Comparison of ENCODE assay signal across 1 fruit fly cellular context in the genomic region with DNA sequence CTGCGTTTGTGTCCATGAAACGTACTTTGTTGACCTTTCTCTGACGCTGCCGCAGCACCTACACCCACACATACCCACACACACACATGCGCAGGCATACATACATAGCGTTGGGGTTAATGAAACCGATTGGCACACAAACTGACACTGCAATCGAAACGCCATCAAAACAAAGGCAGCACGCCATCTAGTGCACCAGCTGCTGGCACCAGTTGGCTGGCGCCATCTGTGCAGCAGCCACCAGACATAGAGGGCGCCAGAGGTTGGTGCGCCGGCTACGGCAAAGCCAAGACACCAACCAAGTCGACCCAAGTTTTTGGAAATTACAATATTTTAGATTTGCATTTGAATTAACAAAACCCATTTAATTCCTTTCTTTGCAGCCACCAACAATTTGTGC.
TF ChIP-seq lines count a peak whose summit lies in the region.

No protein-coding gene starts in this region.

TF ChIP-seq in whole organism, embryonic, 481 proteins besides CTCF, POLR2A, EP300 and RAD21 (continued from another document and continues in another):
- TF ChIP-seq bsh (GFP tag; optimal IDR thresholded peaks at IDR 0.05; lab: Kevin White, UChicago) (peak in 1 of 2 experiments; percentile 2), fru (optimal IDR thresholded peaks at IDR 0.05; lab: Kevin White, UChicago) (no peak), YL-1 (GFP tag; optimal IDR thresholded peaks at IDR 0.05; lab: Kevin White, UChicago) (no peak), CG7786 (GFP tag; optimal IDR thresholded peaks at IDR 0.05; lab: Kevin White, UChicago) (peak; percentile 24), Xrp1 (GFP tag; IDR thresholded peaks at IDR 0.05; lab: Robert Waterston, UW) (peak; percentile 28; the same call in 1 of the 2 replicates), D19A (tag; optimal IDR thresholded peaks at IDR 0.05; lab: Kevin White, UChicago) (no peak), Usf (GFP tag; optimal IDR thresholded peaks at IDR 0.05; lab: Kevin White, UChicago) (peak; percentile 38), Dek (tag; optimal IDR thresholded peaks at IDR 0.05; lab: Kevin White, UChicago) (peak; percentile 32), CG11695 (GFP tag; IDR thresholded peaks at IDR 0.05; lab: Robert Waterston, UW) (no peak), Pdp1 (GFP tag; optimal IDR thresholded peaks at IDR 0.05; lab: Kevin White, UChicago) (peak; percentile 73 to 74), jigr1 (GFP tag; IDR thresholded peaks at IDR 0.05; lab: Robert Waterston, UW) (peak; percentile 44; the same call in 1 of the 3 replicates), pnt (GFP tag; optimal IDR thresholded peaks at IDR 0.05; lab: Kevin White, UChicago) (peak; percentile 86), lilli (GFP tag; optimal IDR thresholded peaks at IDR 0.05; lab: Kevin White, UChicago) (peak; percentile 64), CG42726 (GFP tag; IDR thresholded peaks at IDR 0.05; lab: Robert Waterston, UW; ENCODE audit: partially characterized antibody) (peak; percentile 84; the same call in 1 of the 2 replicates), sob (GFP tag; IDR thresholded peaks at IDR 0.05; lab: Robert Waterston, UW) (peak; percentile 82), Scr (GFP tag; IDR thresholded peaks at IDR 0.05; lab: Robert Waterston, UW; ENCODE audit: partially characterized antibody) (peak; percentile 18; the same call in 1 of the 2 replicates), CG14965 (GFP tag; optimal IDR thresholded peaks at IDR 0.05; lab: Kevin White, UChicago; ENCODE audit: borderline replicate concordance) (peak; percentile 39), CG14050 (GFP tag; IDR thresholded peaks at IDR 0.05; lab: Robert Waterston, UW) (no peak), tll (GFP tag; optimal IDR thresholded peaks at IDR 0.05; lab: Kevin White, UChicago) (no peak), CG18262 (tag; optimal IDR thresholded peaks at IDR 0.05; lab: Kevin White, UChicago) (no peak), Rfx (GFP tag; IDR thresholded peaks at IDR 0.05; lab: Robert Waterston, UW) (peak; percentile 93), CG1529 (GFP tag; optimal IDR thresholded peaks at IDR 0.05; lab: Kevin White, UChicago) (no peak), CG2129 (GFP tag; IDR thresholded peaks at IDR 0.05; lab: Robert Waterston, UW; ENCODE audit: partially characterized antibody) (no peak), dmrt11E (tag; optimal IDR thresholded peaks at IDR 0.05; lab: Kevin White, UChicago) (peak; percentile 29), chn (GFP tag; optimal IDR thresholded peaks at IDR 0.05; lab: Kevin White, UChicago) (peak; percentile 38), H2.0 (GFP tag; IDR thresholded peaks at IDR 0.05; lab: Robert Waterston, UW) (peak; percentile 60), CG15011 (GFP tag; optimal IDR thresholded peaks at IDR 0.05; lab: Kevin White, UChicago) (no peak), CG9797 (GFP tag; optimal IDR thresholded peaks at IDR 0.05; lab: Kevin White, UChicago) (peak; percentile 6), Ravus (GFP tag; IDR thresholded peaks at IDR 0.05; lab: Robert Waterston, UW) (no peak), CG15479 (GFP tag; optimal IDR thresholded peaks at IDR 0.05; lab: Kevin White, UChicago) (no peak), CG9817 (tag; optimal IDR thresholded peaks at IDR 0.05; lab: Kevin White, UChicago) (peak; percentile 65), tin (GFP tag; optimal IDR thresholded peaks at IDR 0.05; lab: Kevin White, UChicago) (peak; percentile 86), CG7556 (GFP tag; optimal IDR thresholded peaks at IDR 0.05; lab: Kevin White, UChicago) (peak; percentile 2), sqz (GFP tag; optimal IDR thresholded peaks at IDR 0.05; lab: Kevin White, UChicago) (no peak), CG18476 (GFP tag; optimal IDR thresholded peaks at IDR 0.05; lab: Kevin White, UChicago) (no peak), CG11560 (tag; IDR thresholded peaks at IDR 0.05; lab: Robert Waterston, UW) (peak; percentile 84), Fer2 (tag; optimal IDR thresholded peaks at IDR 0.05; lab: Kevin White, UChicago) (no peak), CG15073 (GFP tag; optimal IDR thresholded peaks at IDR 0.05; lab: Kevin White, UChicago) (no peak), CG12391 (tag; optimal IDR thresholded peaks at IDR 0.05; lab: Kevin White, UChicago) (peak; percentile 36), CG12104 (GFP tag; optimal IDR thresholded peaks at IDR 0.05; lab: Kevin White, UChicago) (no peak), CG10366 (GFP tag; IDR thresholded peaks at IDR 0.05; lab: Robert Waterston, UW) (peak; percentile 54; the same call in 1 of the 2 replicates), D19B (GFP tag; optimal IDR thresholded peaks at IDR 0.05; lab: Kevin White, UChicago) (no peak), CG34224 (GFP tag; IDR thresholded peaks at IDR 0.05; lab: Robert Waterston, UW; ENCODE audit: partially characterized antibody) (0 out of 3 replicates have a peak, but pooled peaks have one; percentile 7), E2f2 (GFP tag; IDR thresholded peaks at IDR 0.05; lab: Robert Waterston, UW) (0 out of 2 replicates have a peak, but pooled peaks have one; percentile 12), Blimp-1 (GFP tag; optimal IDR thresholded peaks at IDR 0.05; lab: Kevin White, UChicago) (peak; percentile 51), slbo (GFP tag; IDR thresholded peaks at IDR 0.05; lab: Robert Waterston, UW) (peak; percentile 94), CG3995 (GFP tag; optimal IDR thresholded peaks at IDR 0.05; lab: Kevin White, UChicago) (no peak), psq (GFP tag; optimal IDR thresholded peaks at IDR 0.05; lab: Kevin White, UChicago) (peak; percentile 31), ewg (GFP tag; optimal IDR thresholded peaks at IDR 0.05; lab: Kevin White, UChicago) (peak; percentile 55), fd96Cb (tag; optimal IDR thresholded peaks at IDR 0.05; lab: Kevin White, UChicago) (peak; percentile 37), CG17186 (GFP tag; optimal IDR thresholded peaks at IDR 0.05; lab: Kevin White, UChicago) (no peak), da (GFP tag; optimal IDR thresholded peaks at IDR 0.05; lab: Kevin White, UChicago) (peak; percentile 75), Drgx (GFP tag; IDR thresholded peaks at IDR 0.05; lab: Robert Waterston, UW) (no peak), Elba2 (GFP tag; optimal IDR thresholded peaks at IDR 0.05; lab: Kevin White, UChicago) (no peak), onecut (GFP tag; IDR thresholded peaks at IDR 0.05; lab: Robert Waterston, UW) (peak; percentile 73), CG6254 (GFP tag; optimal IDR thresholded peaks at IDR 0.05; lab: Kevin White, UChicago) (no peak), CG10654 (GFP tag; optimal IDR thresholded peaks at IDR 0.05; lab: Kevin White, UChicago) (peak; percentile 30), maf-S (GFP tag; optimal IDR thresholded peaks at IDR 0.05; lab: Kevin White, UChicago) (peak; percentile 64), CG10321 (GFP tag; IDR thresholded peaks at IDR 0.05; lab: Robert Waterston, UW) (no peak), klu (GFP tag; IDR thresholded peaks at IDR 0.05; lab: Robert Waterston, UW) (peak; percentile 53; the same call in 1 of the 2 replicates), Chrac-16 (GFP tag; optimal IDR thresholded peaks at IDR 0.05; lab: Kevin White, UChicago) (peak; percentile 81), p53 (GFP tag; optimal IDR thresholded peaks at IDR 0.05; lab: Kevin White, UChicago) (peak; percentile 87), eyg (GFP tag; optimal IDR thresholded peaks at IDR 0.05; lab: Kevin White, UChicago) (peak; percentile 3), CG2875 (GFP tag; optimal IDR thresholded peaks at IDR 0.05; lab: Kevin White, UChicago) (no peak), CG17802 (tag; optimal IDR thresholded peaks at IDR 0.05; lab: Kevin White, UChicago) (peak; percentile 36), ac (GFP tag; optimal IDR thresholded peaks at IDR 0.05; lab: Kevin White, UChicago) (no peak), Six4 (GFP tag; optimal IDR thresholded peaks at IDR 0.05; lab: Kevin White, UChicago) (no peak), repo (GFP tag; optimal IDR thresholded peaks at IDR 0.05; lab: Kevin White, UChicago) (peak; percentile 43), CG7839 (tag; optimal IDR thresholded peaks at IDR 0.05; lab: Kevin White, UChicago) (peak; percentile 49), otp (GFP tag; IDR thresholded peaks at IDR 0.05; lab: Robert Waterston, UW) (peak; percentile 48; the same call in 1 of the 3 replicates), Doc3 (GFP tag; IDR thresholded peaks at IDR 0.05; lab: Robert Waterston, UW; ENCODE audit: partially characterized antibody) (no peak), sima (GFP tag; optimal IDR thresholded peaks at IDR 0.05; lab: Kevin White, UChicago) (no peak), CG4360 (GFP tag; IDR thresholded peaks at IDR 0.05; lab: Robert Waterston, UW) (no peak), CG34376 (GFP tag; optimal IDR thresholded peaks at IDR 0.05; lab: Kevin White, UChicago) (no peak), chinmo (GFP tag; IDR thresholded peaks at IDR 0.05; lab: Robert Waterston, UW; ENCODE audit: partially characterized antibody) (peak; percentile 36; the same call in 1 of the 4 replicates), CG4854 (GFP tag; optimal IDR thresholded peaks at IDR 0.05; lab: Kevin White, UChicago) (peak; percentile 50), CG11247 (GFP tag; IDR thresholded peaks at IDR 0.05; lab: Robert Waterston, UW) (peak; percentile 89), nom (GFP tag; optimal IDR thresholded peaks at IDR 0.05; lab: Kevin White, UChicago) (no peak), rib (GFP tag; IDR thresholded peaks at IDR 0.05; lab: Robert Waterston, UW) (peak; percentile 62), mam (GFP tag; optimal IDR thresholded peaks at IDR 0.05; lab: Kevin White, UChicago) (peak; percentile 84), gcm (GFP tag; optimal IDR thresholded peaks at IDR 0.05; lab: Kevin White, UChicago) (no peak), chif (GFP tag; optimal IDR thresholded peaks at IDR 0.05; lab: Kevin White, UChicago) (peak; percentile 67 to 81), trem (tag; optimal IDR thresholded peaks at IDR 0.05; lab: Kevin White, UChicago) (peak; percentile 59), CG14667 (GFP tag; IDR thresholded peaks at IDR 0.05; lab: Robert Waterston, UW) (peak; percentile 79), Ptx1 (GFP tag; IDR thresholded peaks at IDR 0.05; lab: Robert Waterston, UW) (peak; percentile 88), Nf-YA (GFP tag; IDR thresholded peaks at IDR 0.05; lab: Robert Waterston, UW) (no peak), amos (GFP tag; IDR thresholded peaks at IDR 0.05; lab: Robert Waterston, UW; ENCODE audit: partially characterized antibody) (no peak), luna (GFP tag; optimal IDR thresholded peaks at IDR 0.05; lab: Kevin White, UChicago) (peak; percentile 40), abd-A (tag; optimal IDR thresholded peaks at IDR 0.05; lab: Kevin White, UChicago) (peak; percentile 28), CG8944 (GFP tag; optimal IDR thresholded peaks at IDR 0.05; lab: Kevin White, UChicago) (peak; percentile 83), CG8359 (GFP tag; optimal IDR thresholded peaks at IDR 0.05; lab: Kevin White, UChicago; ENCODE audit: borderline replicate concordance) (no peak), CG4617 (GFP tag; optimal IDR thresholded peaks at IDR 0.05; lab: Kevin White, UChicago; ENCODE audit: borderline replicate concordance) (peak; percentile 27), Atf3 (GFP tag; optimal IDR thresholded peaks at IDR 0.05; lab: Kevin White, UChicago) (peak; percentile 39), Hmr (GFP tag; optimal IDR thresholded peaks at IDR 0.05; lab: Kevin White, UChicago) (peak; percentile 66), Eip74EF (GFP tag; optimal IDR thresholded peaks at IDR 0.05; lab: Kevin White, UChicago) (no peak), Taf1 (GFP tag; IDR thresholded peaks at IDR 0.05; lab: Robert Waterston, UW) (no peak), B-H1 (GFP tag; IDR thresholded peaks at IDR 0.05; lab: Robert Waterston, UW) (no peak), cad (GFP tag; optimal IDR thresholded peaks at IDR 0.05; lab: Kevin White, UChicago) (no peak), Hmx (GFP tag; optimal IDR thresholded peaks at IDR 0.05; lab: Kevin White, UChicago) (no peak), scrt (GFP tag; optimal IDR thresholded peaks at IDR 0.05; lab: Kevin White, UChicago) (no peak), run (tag; optimal IDR thresholded peaks at IDR 0.05; lab: Kevin White, UChicago) (no peak), Mad (GFP tag; optimal IDR thresholded peaks at IDR 0.05; lab: Kevin White, UChicago) (peak; percentile 49), caup (GFP tag; optimal IDR thresholded peaks at IDR 0.05; lab: Kevin White, UChicago; ENCODE audit: severe bottlenecking) (peak; percentile 46), Aef1 (GFP tag; IDR thresholded peaks at IDR 0.05; lab: Robert Waterston, UW) (peak; percentile 71), CrebB (tag; optimal IDR thresholded peaks at IDR 0.05; lab: Kevin White, UChicago) (no peak), CG30020 (tag; optimal IDR thresholded peaks at IDR 0.05; lab: Kevin White, UChicago) (no peak), Vsx1 (GFP tag; optimal IDR thresholded peaks at IDR 0.05; lab: Kevin White, UChicago) (no peak), CG11093 (GFP tag; IDR thresholded peaks at IDR 0.05; lab: Robert Waterston, UW) (peak; percentile 35; the same call in 1 of the 3 replicates), unc-4 (GFP tag; IDR thresholded peaks at IDR 0.05; lab: Robert Waterston, UW; ENCODE audit: partially characterized antibody) (peak; percentile 28; the same call in 1 of the 2 replicates), crp (GFP tag; optimal IDR thresholded peaks at IDR 0.05; lab: Kevin White, UChicago) (peak in 1 of 2 experiments; percentile 15), gro (GFP tag; optimal IDR thresholded peaks at IDR 0.05; lab: Kevin White, UChicago) (peak; percentile 6), ham (GFP tag; IDR thresholded peaks at IDR 0.05; lab: Robert Waterston, UW) (no peak), CG9932 (GFP tag; IDR thresholded peaks at IDR 0.05; lab: Robert Waterston, UW) (peak; percentile 93), CG15514 (GFP tag; optimal IDR thresholded peaks at IDR 0.05; lab: Kevin White, UChicago) (peak; percentile 61), CG10979 (tag; optimal IDR thresholded peaks at IDR 0.05; lab: Kevin White, UChicago) (peak; percentile 80), lmd (GFP tag; IDR thresholded peaks at IDR 0.05; lab: Robert Waterston, UW) (peak; percentile 86), CG13624 (GFP tag; optimal IDR thresholded peaks at IDR 0.05; lab: Kevin White, UChicago) (peak; percentile 65), sim (GFP tag; IDR thresholded peaks at IDR 0.05; lab: Robert Waterston, UW) (no peak), zen2 (GFP tag; IDR thresholded peaks at IDR 0.05; lab: Robert Waterston, UW; ENCODE audit: partially characterized antibody) (no peak), Lhr (GFP tag; optimal IDR thresholded peaks at IDR 0.05; lab: Kevin White, UChicago) (peak; percentile 89), bigmax (GFP tag; optimal IDR thresholded peaks at IDR 0.05; lab: Kevin White, UChicago) (no peak), CG9215 (GFP tag; IDR thresholded peaks at IDR 0.05; lab: Robert Waterston, UW) (peak; percentile 77), zen (tag; optimal IDR thresholded peaks at IDR 0.05; lab: Kevin White, UChicago) (peak; percentile 38), grau (tag; optimal IDR thresholded peaks at IDR 0.05; lab: Kevin White, UChicago) (peak; percentile 54), NFAT (GFP tag; IDR thresholded peaks at IDR 0.05; lab: Robert Waterston, UW) (peak; percentile 93)
